Worm (Caenorhabditis elegans) whole organism, L4 larva: Measurements from ENCODE around the gene str-113.

Experiments used
- ceh-82 ChIP-seq: sonication (generic microtip); optimal IDR thresholded peaks from 2 replicates; lab custom pipeline; 2017; ENCODE audit warnings: missing biosample characterization, missing genetic modification characterization
- daf-19 ChIP-seq: fragments of 200-800 bp; sonication (Bioruptor generic); conservative IDR thresholded peaks from 2 replicates; pipeline ENCODE4 v1.3.6; 2022; ENCODE audit warnings: missing genetic modification characterization, missing compliant biosample characterization
- dve-1 ChIP-seq: sonication (generic microtip); optimal IDR thresholded peaks from 2 replicates; lab custom pipeline; 2017; ENCODE audit warnings: antibody characterized with exemption, mild to moderate bottlenecking, missing genetic modification characterization, missing compliant biosample characterization; ENCODE audit not compliant: insufficient read depth
- fos-1 ChIP-seq: fragments of 150-350 bp; optimal IDR thresholded peaks from 2 replicates; lab custom pipeline; 2014; ENCODE audit warnings: missing biosample characterization, missing genetic modification characterization
- jun-1 ChIP-seq: fragments of 150-350 bp; optimal IDR thresholded peaks from 2 replicates; lab custom pipeline; 2014; ENCODE audit warnings: missing biosample characterization, missing genetic modification reagents, missing genetic modification characterization
- lin-13 ChIP-seq: fragments of 150-350 bp; optimal IDR thresholded peaks from 2 replicates; lab custom pipeline; 2014; ENCODE audit warnings: missing biosample characterization, missing genetic modification reagents, missing genetic modification characterization
- mdl-1 ChIP-seq, 2 experiments: fragments of 150-350 bp in 1 of 2; sonication (generic microtip) in 1 of 2; optimal IDR thresholded peaks; 2 replicates each; lab custom pipeline; 2014 to 2017; ENCODE audit warnings: missing biosample characterization in 2 of 2, missing genetic modification characterization in 2 of 2
- nhr-10 ChIP-seq: fragments of 150-350 bp; optimal IDR thresholded peaks from 2 replicates; lab custom pipeline; 2014; ENCODE audit warnings: missing biosample characterization, missing genetic modification characterization
- nhr-11 ChIP-seq: fragments of 150-350 bp; optimal IDR thresholded peaks from 2 replicates; lab custom pipeline; 2014; ENCODE audit warnings: missing biosample characterization, missing genetic modification characterization
- snpc-4 ChIP-seq: fragments of 150-350 bp; optimal IDR thresholded peaks from 2 replicates; lab custom pipeline; 2014; ENCODE audit warnings: missing biosample characterization, missing genetic modification characterization
- unc-62 ChIP-seq, 3 experiments: fragments of 150-350 bp in 1 of 3; sonication (generic microtip); optimal IDR thresholded peaks in 2 of 3; peaks in 1 of 3; 1 replicate in 1 of 3; 2 replicates in 2 of 3; lab custom pipeline; 2014 to 2017; ENCODE audit warnings: missing biosample characterization in 3 of 3, missing genetic modification characterization in 3 of 3, missing genetic modification reagents in 3 of 3, missing genotype in 1 of 3
- zfp-2 ChIP-seq: sonication (generic microtip); optimal IDR thresholded peaks from 2 replicates; lab custom pipeline; 2016; ENCODE audit warnings: mild to moderate bottlenecking, missing genetic modification characterization, missing compliant biosample characterization

DNA sequence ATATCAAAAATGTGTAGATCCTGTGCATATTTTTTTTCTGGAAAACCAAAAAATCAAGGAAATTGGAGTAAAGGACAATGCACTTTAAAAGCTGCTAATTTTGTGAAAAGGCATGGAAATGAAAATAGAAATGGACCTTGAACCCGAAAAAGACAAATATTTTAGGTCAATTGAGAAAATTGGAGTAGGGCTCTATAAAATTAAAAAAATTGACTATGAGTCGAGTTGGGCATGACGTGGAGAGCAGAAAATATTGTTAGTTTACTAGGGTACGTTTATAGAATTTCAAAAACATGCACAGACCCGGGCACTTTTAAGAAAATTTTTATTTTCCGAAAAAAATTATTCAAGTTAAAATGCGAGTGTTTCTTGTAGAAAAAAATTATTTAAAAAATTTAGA is 7.3 kb downstream of the str-113 start, which contains the start of gene acr-23:
- TF ChIP-seq daf-19 = no peak
- no peak for TF ChIP-seq dve-1 (tag; lab: Kevin White, UChicago)
- TF ChIP-seq snpc-4 (tag; lab: Kevin White, UChicago) = no peak
- no peak for TF ChIP-seq zfp-2 (tag; lab: Kevin White, UChicago)
- TF ChIP-seq fos-1 = no peak
- no peak for TF ChIP-seq mdl-1 (tag; optimal IDR thresholded peaks at IDR 0.05; lab: Kevin White, UChicago)
- TF ChIP-seq lin-13 (GFP tag; lab: Kevin White, UChicago) = no peak
- no peak for TF ChIP-seq nhr-11 (tag; lab: Kevin White, UChicago)
- TF ChIP-seq ceh-82 (tag; lab: Kevin White, UChicago) = no peak
- TF ChIP-seq unc-62 (GFP tag; optimal IDR thresholded peaks at IDR 0.05 in 1 of 2; lab: Kevin White, UChicago) = peak in 1 of 2 experiments; percentile 72
- no peak for TF ChIP-seq unc-62 (tag; optimal IDR thresholded peaks at IDR 0.05; lab: Kevin White, UChicago)
- no peak for TF ChIP-seq nhr-10
- TF ChIP-seq jun-1 (tag; lab: Kevin White, UChicago) = no peak
